Worm (Caenorhabditis elegans) whole organism, early embryonic: ENCODE results near the gene odc-1.

Source experiments
- B0310.2 ChIP-seq: sonication (generic microtip); optimal IDR thresholded peaks from 2 replicates; lab custom pipeline; 2016; ENCODE audit warnings: mild to moderate bottlenecking, missing genetic modification characterization, missing compliant biosample characterization
- hmbx-1 ChIP-seq: sonication (generic microtip); optimal IDR thresholded peaks from 2 replicates; lab custom pipeline; 2016; ENCODE audit warnings: mild to moderate bottlenecking, missing genetic modification characterization, missing compliant biosample characterization

DNA sequence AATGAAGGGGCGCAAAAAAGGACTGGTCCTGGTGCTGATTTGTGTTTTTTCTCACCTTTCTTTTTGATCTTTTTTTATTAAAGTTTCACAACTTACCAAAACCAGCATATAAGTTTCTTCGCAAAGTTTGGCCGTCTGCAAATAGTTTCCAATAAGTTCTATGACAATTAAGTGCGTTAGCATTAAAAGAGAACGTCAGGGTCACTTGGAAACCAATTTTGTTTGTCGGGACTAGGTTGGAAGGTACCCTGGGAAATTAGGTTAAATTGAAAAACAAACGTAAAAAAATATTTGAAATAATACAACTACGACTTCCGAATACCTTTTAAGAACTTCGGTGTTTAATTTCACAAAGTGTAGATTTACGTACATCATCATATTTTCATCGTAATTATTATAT, 21.5 kb downstream of the odc-1 start:
- no peak for TF ChIP-seq B0310.2
- TF ChIP-seq hmbx-1 (tag; lab: Kevin White, UChicago): no peak
